Worm (Caenorhabditis elegans) whole organism, early embryonic: ENCODE data around the gene T26H5.11.

ENCODE experiments used
- B0310.2 ChIP-seq: sonication (generic microtip); optimal IDR thresholded peaks from 2 replicates; lab custom pipeline; 2016; ENCODE audit warnings: mild to moderate bottlenecking, missing genetic modification characterization, missing compliant biosample characterization
- F13C5.2 ChIP-seq: sonication (generic microtip); optimal IDR thresholded peaks from 2 replicates; lab custom pipeline; 2017; ENCODE audit warnings: mild to moderate bottlenecking, missing genetic modification characterization, inconsistent platforms, missing compliant biosample characterization
- ama-1 ChIP-seq: fragments of 150-350 bp; optimal IDR thresholded peaks from 2 replicates; lab custom pipeline; 2014
- ceh-13 ChIP-seq: fragments of 200-800 bp; sonication (Bioruptor generic); optimal IDR thresholded peaks from 2 replicates; lab custom pipeline; 2018; ENCODE audit warnings: mild to moderate bottlenecking, missing genetic modification characterization, missing compliant biosample characterization
- ceh-36 ChIP-seq: sonication (generic microtip); optimal IDR thresholded peaks from 2 replicates; lab custom pipeline; 2016; ENCODE audit warnings: missing genetic modification characterization, inconsistent platforms, missing compliant biosample characterization
- ets-7 ChIP-seq: sonication (generic microtip); optimal IDR thresholded peaks from 2 replicates; lab custom pipeline; 2016; ENCODE audit warnings: missing genotype, missing genetic modification characterization, missing compliant biosample characterization
- flt-1 ChIP-seq: fragments of 200-800 bp; sonication (Bioruptor generic); IDR thresholded peaks from 2 replicates; pipeline ENCODE4 v1.3.6; 2022; ENCODE audit warnings: missing genetic modification characterization, missing compliant biosample characterization
- hmg-4 ChIP-seq: fragments of 200-800 bp; sonication (Bioruptor generic); optimal IDR thresholded peaks from 2 replicates; lab custom pipeline; 2018; ENCODE audit warnings: mild to moderate bottlenecking, missing genetic modification characterization, missing compliant biosample characterization
- hnd-1 ChIP-seq: sonication (generic microtip); optimal IDR thresholded peaks from 2 replicates; lab custom pipeline; 2016; ENCODE audit warnings: missing genetic modification characterization, missing compliant biosample characterization
- scrt-1 ChIP-seq: fragments of 200-800 bp; sonication (Bioruptor generic); IDR thresholded peaks from 2 replicates; pipeline ENCODE4 v1.3.6; 2022; ENCODE audit warnings: missing genetic modification characterization, missing compliant biosample characterization
- sea-1 ChIP-seq: fragments of 200-800 bp; sonication (Bioruptor generic); conservative IDR thresholded peaks from 2 replicates; pipeline ENCODE4 v1.3.6; 2022; ENCODE audit warnings: missing genetic modification characterization, missing compliant biosample characterization
- tbx-37 ChIP-seq: fragments of 200-800 bp; sonication (Bioruptor generic); conservative IDR thresholded peaks from 2 replicates; pipeline ENCODE4 v1.3.6; 2022; ENCODE audit warnings: missing genetic modification reagents, missing genetic modification characterization, missing compliant biosample characterization

DNA sequence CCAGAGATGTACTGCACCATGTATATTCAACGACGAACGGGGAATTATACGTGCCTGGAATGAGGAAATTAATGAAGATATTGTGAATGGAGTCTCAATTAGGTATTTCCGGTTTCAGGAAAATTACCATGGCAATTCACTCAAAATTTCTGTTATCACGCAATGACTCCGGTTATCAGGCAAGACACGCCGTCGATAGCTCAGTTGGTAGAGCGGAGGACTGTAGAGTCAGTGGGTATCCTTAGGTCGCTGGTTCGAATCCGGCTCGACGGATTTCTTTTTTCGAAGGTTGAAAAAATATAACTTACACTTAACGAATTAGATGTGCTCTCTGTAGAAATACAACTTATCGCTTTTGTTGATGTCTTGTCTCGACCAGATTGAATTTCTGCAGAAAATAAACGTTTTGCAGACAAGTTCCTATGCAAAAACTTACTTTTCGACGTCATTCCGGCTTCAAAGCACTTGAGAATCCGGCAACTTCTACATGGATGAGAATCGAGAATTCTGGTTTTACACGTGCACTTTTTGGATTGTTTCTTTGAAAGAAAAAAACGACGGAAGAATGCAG lies 36.5 kb upstream of the T26H5.11 start:
- TF ChIP-seq ceh-36 (tag; lab: Kevin White, UChicago): no peak
- no peak for TF ChIP-seq ama-1 (lab: Kevin White, UChicago)
- TF ChIP-seq sea-1 (GFP tag; lab: Robert Waterston, UW): no peak
- TF ChIP-seq ets-7 (tag; lab: Kevin White, UChicago): no peak
- no peak for TF ChIP-seq tbx-37 (GFP tag; lab: Robert Waterston, UW)
- no peak for TF ChIP-seq scrt-1 (GFP tag; lab: Robert Waterston, UW)
- no peak for TF ChIP-seq flt-1 (GFP tag; lab: Robert Waterston, UW)
- no peak for TF ChIP-seq F13C5.2 (tag; lab: Kevin White, UChicago)
- no peak for TF ChIP-seq ceh-13 (GFP tag; lab: Kevin White, UChicago)
- TF ChIP-seq B0310.2 (tag; lab: Kevin White, UChicago): no peak
- no peak for TF ChIP-seq hmg-4 (GFP tag; lab: Kevin White, UChicago)
- TF ChIP-seq hnd-1 (tag; lab: Kevin White, UChicago): no peak
